Worm (Caenorhabditis elegans) whole organism, L2 larva: ENCODE measurements around the gene praf-3.
"Not testable (repeated sequence)": the region's sequence is repeated elsewhere in the genome, so short reads cannot be mapped to it uniquely, and the experiment has no call there.

Experiments used
- unc-62 ChIP-seq: fragments of 150-350 bp; optimal IDR thresholded peaks from 2 replicates; lab custom pipeline; 2014; ENCODE audit warnings: missing biosample characterization, missing genetic modification reagents, missing genetic modification characterization
- zag-1 ChIP-seq: fragments of 150-350 bp; optimal IDR thresholded peaks from 2 replicates; lab custom pipeline; 2014; ENCODE audit warnings: missing biosample characterization, missing genetic modification characterization

- TF ChIP-seq zag-1 (tag; lab: Kevin White, UChicago); unc-62 (GFP tag; lab: Kevin White, UChicago): not testable (repeated sequence)
Observed at ce11 chrIV:8389139-8389538, 9.4 kb downstream of the praf-3 start, which contains the start of gene D2096.10.
